Fruit fly (Drosophila melanogaster): ENCODE measurements around the gene Sytbeta.

Sytbeta gene

dm6 chr3L:15101639-15102413 is 37.0 kb upstream of the Sytbeta start (continued):
- TF ChIP-seq Ets96B (tag; optimal IDR thresholded peaks at IDR 0.05): peak; percentile 10
- TF ChIP-seq net (GFP tag; optimal IDR thresholded peaks at IDR 0.05): peak; percentile 16
- no peak for TF ChIP-seq CG11294 (GFP tag; IDR thresholded peaks at IDR 0.05)
- peak; percentile 84 for TF ChIP-seq svp (GFP tag)
- no peak for TF ChIP-seq CG3032 (tag; optimal IDR thresholded peaks at IDR 0.05)
- no peak for TF ChIP-seq CG8119 (GFP tag; IDR thresholded peaks at IDR 0.05)
- TF ChIP-seq salr (GFP tag; optimal IDR thresholded peaks at IDR 0.05): no peak
- peak; percentile 37; the same call in 1 of the 2 replicates for TF ChIP-seq CG15336 (GFP tag; IDR thresholded peaks at IDR 0.05)
- peak; percentile 51 for TF ChIP-seq esn (GFP tag; optimal IDR thresholded peaks at IDR 0.05)
- peak; percentile 34 for TF ChIP-seq Hr4 (GFP tag; optimal IDR thresholded peaks at IDR 0.05)
- TF ChIP-seq lz (GFP tag; optimal IDR thresholded peaks at IDR 0.05): peak; percentile 40
- TF ChIP-seq Smox (GFP tag; optimal IDR thresholded peaks at IDR 0.05): peak; percentile 33
- TF ChIP-seq Eip75B (GFP tag; optimal IDR thresholded peaks at IDR 0.05): peak; percentile 21
- TF ChIP-seq CG4318 (GFP tag; optimal IDR thresholded peaks at IDR 0.05): no peak
- TF ChIP-seq Sox102F (GFP tag; optimal IDR thresholded peaks at IDR 0.05): peak; percentile 56
- peak; percentile 33 for TF ChIP-seq CG10669 (GFP tag; optimal IDR thresholded peaks at IDR 0.05)
- TF ChIP-seq fd59A (GFP tag; optimal IDR thresholded peaks at IDR 0.05): no peak
- TF ChIP-seq pdm3 (GFP tag; optimal IDR thresholded peaks at IDR 0.05): peak; percentile 59
- peak; percentile 67 for TF ChIP-seq Eip78C (GFP tag)
- TF ChIP-seq vri (GFP tag; optimal IDR thresholded peaks at IDR 0.05): peak; percentile 69
- peak; percentile 63 for TF ChIP-seq dsx (GFP tag; optimal IDR thresholded peaks at IDR 0.05; ENCODE audit: poor library complexity, severe bottlenecking)
- peak; percentile 60 for TF ChIP-seq cyc (GFP tag; optimal IDR thresholded peaks at IDR 0.05)
- peak; percentile 2 for TF ChIP-seq CG34406 (GFP tag; optimal IDR thresholded peaks at IDR 0.05)
- no peak for TF ChIP-seq CG1621 (tag; optimal IDR thresholded peaks at IDR 0.05)
- TF ChIP-seq CG3919 (GFP tag; optimal IDR thresholded peaks at IDR 0.05): peak; percentile 12
- peak; percentile 1 for TF ChIP-seq Sox15 (GFP tag; optimal IDR thresholded peaks at IDR 0.05)
- peak; percentile 6 for TF ChIP-seq CG6808 (GFP tag; optimal IDR thresholded peaks at IDR 0.05)
- TF ChIP-seq topi (GFP tag; optimal IDR thresholded peaks at IDR 0.05): peak; percentile 8
- peak; percentile 43 for TF ChIP-seq spab (GFP tag; optimal IDR thresholded peaks at IDR 0.05)
- TF ChIP-seq CG8319 (GFP tag; optimal IDR thresholded peaks at IDR 0.05): no peak
- TF ChIP-seq CG6854 (GFP tag; optimal IDR thresholded peaks at IDR 0.05): peak; percentile 100
- TF ChIP-seq CG6163 (GFP tag; IDR thresholded peaks at IDR 0.05): peak; percentile 53; the same call in 2 of the 3 replicates

dm6 chr3L:15100983-15101382 is 36.2 kb upstream of the Sytbeta start:
- TF ChIP-seq Smox (GFP tag; optimal IDR thresholded peaks at IDR 0.05) (no peak), Eip78C (GFP tag) (peak; percentile 33)

- TF ChIP-seq fd59A (GFP tag; optimal IDR thresholded peaks at IDR 0.05) (no peak), CG8319 (GFP tag; optimal IDR thresholded peaks at IDR 0.05) (no peak), eg (GFP tag; IDR thresholded peaks at IDR 0.05) (no peak), spab (GFP tag; optimal IDR thresholded peaks at IDR 0.05) (no peak), pdm3 (GFP tag; optimal IDR thresholded peaks at IDR 0.05) (no peak), Eip78C (GFP tag) (peak; percentile 38), svp (GFP tag) (peak; percentile 88), net (GFP tag; optimal IDR thresholded peaks at IDR 0.05) (no peak), Sox102F (GFP tag; optimal IDR thresholded peaks at IDR 0.05) (no peak), CG32006 (GFP tag; optimal IDR thresholded peaks at IDR 0.05) (peak; percentile 23), CG6163 (GFP tag; IDR thresholded peaks at IDR 0.05) (no peak), CG6276 (GFP tag; optimal IDR thresholded peaks at IDR 0.05) (no peak), Hr4 (GFP tag; optimal IDR thresholded peaks at IDR 0.05) (no peak), CG3919 (GFP tag; optimal IDR thresholded peaks at IDR 0.05) (no peak)
Observed at dm6 chr3L:15099541-15099940, 34.8 kb upstream of the Sytbeta start.
